Worm (Caenorhabditis elegans): ENCODE data around the gene Y57G11C.42.

The Y57G11C.42 gene

ce11 chrIV:14728225-14728624, at the start of gene Y57G11C.42:
Y57G11C.42 (plus strand) TSS chrIV:14728525.
- TF ChIP-seq cog-1 (tag; optimal IDR thresholded peaks at IDR 0.05) (no peak), T22C8.4 (GFP tag; IDR thresholded peaks at IDR 0.05) (no peak), tab-1 (GFP tag; IDR thresholded peaks at IDR 0.05) (no peak), ztf-29 (GFP tag; IDR thresholded peaks at IDR 0.05) (no peak), flt-1 (GFP tag; IDR thresholded peaks at IDR 0.05) (no peak), med-1 (GFP tag; optimal IDR thresholded peaks at IDR 0.05; ENCODE audit: insufficient read depth) (no peak), klf-2 (GFP tag; conservative IDR thresholded peaks at IDR 0.05) (no peak), ztf-23 (GFP tag; IDR thresholded peaks at IDR 0.05) (no peak), ref-1 (GFP tag; conservative IDR thresholded peaks at IDR 0.05) (no peak)

DNA sequence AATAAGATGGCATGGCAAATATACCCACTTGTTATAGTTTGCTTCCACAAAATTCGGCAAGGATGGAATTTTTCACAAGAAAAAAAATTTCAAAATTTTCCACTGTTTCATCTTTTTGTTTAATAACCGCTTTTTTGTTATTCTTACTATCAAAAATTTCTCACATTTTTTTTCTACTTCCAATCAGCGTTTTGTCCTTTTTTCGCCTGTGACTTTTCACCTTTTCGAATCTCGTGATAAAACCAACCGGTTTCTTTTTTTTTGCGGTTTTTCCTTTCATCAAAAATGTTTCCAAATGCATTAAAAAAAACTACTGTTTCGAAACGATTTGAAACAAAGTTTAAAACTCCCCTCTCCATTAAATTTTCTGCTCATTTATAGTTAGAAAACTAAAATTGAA, 49.3 kb upstream of the Y57G11C.42 start:
- no peak for TF ChIP-seq ztf-29 (GFP tag; IDR thresholded peaks at IDR 0.05)
- no peak for TF ChIP-seq ztf-23 (GFP tag; IDR thresholded peaks at IDR 0.05)
- TF ChIP-seq klf-2 (GFP tag; conservative IDR thresholded peaks at IDR 0.05) = no peak
- TF ChIP-seq T22C8.4 (GFP tag; IDR thresholded peaks at IDR 0.05) = no peak
- no peak for TF ChIP-seq tab-1 (GFP tag; IDR thresholded peaks at IDR 0.05)
- no peak for TF ChIP-seq med-1 (GFP tag; optimal IDR thresholded peaks at IDR 0.05; ENCODE audit: insufficient read depth)
- no peak for TF ChIP-seq flt-1 (GFP tag; IDR thresholded peaks at IDR 0.05)
- TF ChIP-seq ref-1 (GFP tag; conservative IDR thresholded peaks at IDR 0.05) = no peak
- TF ChIP-seq cog-1 (tag; optimal IDR thresholded peaks at IDR 0.05) = no peak

ce11 chrIV:14687716-14688115, 40.6 kb upstream of the Y57G11C.42 start:
- TF ChIP-seq ztf-23 (GFP tag; IDR thresholded peaks at IDR 0.05) (no peak), T22C8.4 (GFP tag; IDR thresholded peaks at IDR 0.05) (no peak), cog-1 (tag; optimal IDR thresholded peaks at IDR 0.05) (no peak), flt-1 (GFP tag; IDR thresholded peaks at IDR 0.05) (no peak), ref-1 (GFP tag; conservative IDR thresholded peaks at IDR 0.05) (no peak), klf-2 (GFP tag; conservative IDR thresholded peaks at IDR 0.05) (no peak), tab-1 (GFP tag; IDR thresholded peaks at IDR 0.05) (no peak), med-1 (GFP tag; optimal IDR thresholded peaks at IDR 0.05; ENCODE audit: insufficient read depth) (no peak), ztf-29 (GFP tag; IDR thresholded peaks at IDR 0.05) (no peak)

ce11 chrIV:14699840-14700239, 28.5 kb upstream of the Y57G11C.42 start, which contains the start of gene haf-8:
haf-8 (minus strand) TSS chrIV:14699940.
- TF ChIP-seq med-1 (GFP tag; optimal IDR thresholded peaks at IDR 0.05; ENCODE audit: insufficient read depth) = no peak
- no peak for TF ChIP-seq ztf-29 (GFP tag; IDR thresholded peaks at IDR 0.05)
- no peak for TF ChIP-seq cog-1 (tag; optimal IDR thresholded peaks at IDR 0.05)

DNA sequence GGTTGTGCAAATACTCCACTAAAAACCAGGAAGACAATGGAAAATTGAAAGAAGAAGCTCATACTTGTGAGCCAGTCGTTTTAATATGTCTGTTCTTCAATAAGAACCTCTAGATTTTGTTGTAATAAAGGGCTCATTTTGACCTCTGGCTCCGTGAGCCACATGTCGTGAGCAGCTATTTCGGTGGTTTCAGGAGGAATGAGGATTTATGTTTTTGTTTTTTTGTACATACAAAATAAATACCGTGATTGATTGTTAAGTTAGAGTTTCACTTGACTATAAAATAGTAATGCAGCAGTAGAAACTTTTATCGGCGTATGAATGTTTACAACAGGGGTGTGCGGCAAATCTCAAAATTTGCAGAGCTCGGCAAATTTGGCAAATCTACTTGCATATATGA, 24.2 kb upstream of the Y57G11C.42 start, which contains the start of gene Y57G11C.40:
TSS of gene Y57G11C.40 (minus strand) at position 101 of the 400 bp plus-strand sequence.
- TF ChIP-seq ztf-29 (GFP tag; IDR thresholded peaks at IDR 0.05) (no peak), cog-1 (tag; optimal IDR thresholded peaks at IDR 0.05) (no peak), med-1 (GFP tag; optimal IDR thresholded peaks at IDR 0.05; ENCODE audit: insufficient read depth) (no peak), klf-2 (GFP tag; conservative IDR thresholded peaks at IDR 0.05) (no peak), ztf-23 (GFP tag; IDR thresholded peaks at IDR 0.05) (no peak), T22C8.4 (GFP tag; IDR thresholded peaks at IDR 0.05) (no peak), tab-1 (GFP tag; IDR thresholded peaks at IDR 0.05) (no peak), flt-1 (GFP tag; IDR thresholded peaks at IDR 0.05) (no peak), ref-1 (GFP tag; conservative IDR thresholded peaks at IDR 0.05) (no peak)

DNA sequence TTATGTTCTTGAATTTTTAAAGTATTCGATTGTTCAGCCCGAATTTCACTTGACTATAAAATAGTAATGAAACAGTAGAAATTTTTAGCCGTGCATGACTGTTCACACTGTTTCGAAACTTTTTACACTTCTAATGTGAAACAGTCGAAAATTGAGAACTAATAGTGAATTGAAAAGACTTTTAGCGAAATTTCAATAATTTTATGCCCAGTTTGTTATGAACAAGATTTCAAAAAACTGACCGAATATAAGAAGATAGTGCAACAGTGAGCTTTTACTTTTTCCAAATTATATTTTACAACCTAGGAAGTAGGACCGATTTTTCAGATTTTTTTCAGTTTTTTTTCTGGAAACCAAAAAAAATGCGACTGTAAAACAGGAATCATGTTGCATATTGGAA, 23.4 kb upstream of the Y57G11C.42 start:
- TF ChIP-seq flt-1 (GFP tag; IDR thresholded peaks at IDR 0.05) (no peak), cog-1 (tag; optimal IDR thresholded peaks at IDR 0.05) (no peak), med-1 (GFP tag; optimal IDR thresholded peaks at IDR 0.05; ENCODE audit: insufficient read depth) (no peak), tab-1 (GFP tag; IDR thresholded peaks at IDR 0.05) (no peak), ref-1 (GFP tag; conservative IDR thresholded peaks at IDR 0.05) (no peak), ztf-23 (GFP tag; IDR thresholded peaks at IDR 0.05) (no peak), klf-2 (GFP tag; conservative IDR thresholded peaks at IDR 0.05) (no peak), ztf-29 (GFP tag; IDR thresholded peaks at IDR 0.05) (no peak), T22C8.4 (GFP tag; IDR thresholded peaks at IDR 0.05) (no peak)

ce11 chrIV:14706302-14706701, 22.0 kb upstream of the Y57G11C.42 start, which contains the start of gene Y57G11C.41:
Y57G11C.41 (minus strand) TSS chrIV:14706402.
- TF ChIP-seq klf-2 (GFP tag; conservative IDR thresholded peaks at IDR 0.05) = no peak
- no peak for TF ChIP-seq tab-1 (GFP tag; IDR thresholded peaks at IDR 0.05)
- no peak for TF ChIP-seq ztf-23 (GFP tag; IDR thresholded peaks at IDR 0.05)
- no peak for TF ChIP-seq ztf-29 (GFP tag; IDR thresholded peaks at IDR 0.05)
- TF ChIP-seq flt-1 (GFP tag; IDR thresholded peaks at IDR 0.05) = no peak
- no peak for TF ChIP-seq T22C8.4 (GFP tag; IDR thresholded peaks at IDR 0.05)
- TF ChIP-seq med-1 (GFP tag; optimal IDR thresholded peaks at IDR 0.05; ENCODE audit: insufficient read depth) = no peak
- TF ChIP-seq cog-1 (tag; optimal IDR thresholded peaks at IDR 0.05) = no peak
- TF ChIP-seq ref-1 (GFP tag; conservative IDR thresholded peaks at IDR 0.05) = no peak

- TF ChIP-seq tab-1 (GFP tag; IDR thresholded peaks at IDR 0.05) (no peak), T22C8.4 (GFP tag; IDR thresholded peaks at IDR 0.05) (no peak), ztf-23 (GFP tag; IDR thresholded peaks at IDR 0.05) (no peak), med-1 (GFP tag; optimal IDR thresholded peaks at IDR 0.05; ENCODE audit: insufficient read depth) (no peak), flt-1 (GFP tag; IDR thresholded peaks at IDR 0.05) (no peak), klf-2 (GFP tag; conservative IDR thresholded peaks at IDR 0.05) (no peak), ref-1 (GFP tag; conservative IDR thresholded peaks at IDR 0.05) (no peak), cog-1 (tag; optimal IDR thresholded peaks at IDR 0.05) (no peak), ztf-29 (GFP tag; IDR thresholded peaks at IDR 0.05) (no peak)
Observed at ce11 chrIV:14709286-14709685, 19.0 kb upstream of the Y57G11C.42 start, which contains the start of gene lgc-7. lgc-7 (plus strand) TSS chrIV:14709586.

ce11 chrIV:14715500-14715899, 12.8 kb upstream of the Y57G11C.42 start, which contains the start of gene lgc-8:
lgc-8 (plus strand) TSS chrIV:14715800.
- TF ChIP-seq ztf-23 (GFP tag; IDR thresholded peaks at IDR 0.05) (no peak), tab-1 (GFP tag; IDR thresholded peaks at IDR 0.05) (no peak), flt-1 (GFP tag; IDR thresholded peaks at IDR 0.05) (no peak), klf-2 (GFP tag; conservative IDR thresholded peaks at IDR 0.05) (no peak), cog-1 (tag; optimal IDR thresholded peaks at IDR 0.05) (no peak), med-1 (GFP tag; optimal IDR thresholded peaks at IDR 0.05; ENCODE audit: insufficient read depth) (no peak), ref-1 (GFP tag; conservative IDR thresholded peaks at IDR 0.05) (no peak), T22C8.4 (GFP tag; IDR thresholded peaks at IDR 0.05) (no peak), ztf-29 (GFP tag; IDR thresholded peaks at IDR 0.05) (no peak)

DNA sequence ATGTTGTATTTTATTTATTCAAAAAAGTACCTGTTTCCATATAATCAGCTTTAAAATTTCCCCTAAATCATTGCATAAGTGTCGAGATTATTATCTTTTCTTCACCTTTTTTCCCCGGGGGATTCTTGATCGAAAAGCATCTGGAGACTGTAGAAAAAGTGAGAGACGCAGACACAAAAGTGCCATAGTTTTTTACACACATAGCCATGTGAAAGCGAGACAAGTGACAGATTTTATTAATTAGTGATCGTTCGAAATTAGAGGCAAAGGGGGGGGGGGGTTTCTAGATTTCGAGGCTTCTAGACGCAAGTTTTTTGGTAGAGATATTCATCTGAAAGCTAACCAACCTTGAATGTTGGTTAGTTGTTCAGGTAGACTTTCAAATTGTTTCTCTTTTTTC, 947 bp downstream of the Y57G11C.42 start:
- TF ChIP-seq ztf-29 (GFP tag; IDR thresholded peaks at IDR 0.05) (no peak), med-1 (GFP tag; optimal IDR thresholded peaks at IDR 0.05; ENCODE audit: insufficient read depth) (no peak), ztf-23 (GFP tag; IDR thresholded peaks at IDR 0.05) (no peak), flt-1 (GFP tag; IDR thresholded peaks at IDR 0.05) (no peak), klf-2 (GFP tag; conservative IDR thresholded peaks at IDR 0.05) (no peak), cog-1 (tag; optimal IDR thresholded peaks at IDR 0.05) (no peak), tab-1 (GFP tag; IDR thresholded peaks at IDR 0.05) (no peak), T22C8.4 (GFP tag; IDR thresholded peaks at IDR 0.05) (no peak)
